Worm (Caenorhabditis elegans) whole organism, midembryonic: Measurements from ENCODE around the gene sqrd-1.

Experiments used
- flt-1 ChIP-seq: fragments of 200-800 bp; sonication (Bioruptor generic); IDR thresholded peaks from 2 replicates; pipeline ENCODE4 v1.3.6; 2022; ENCODE audit warnings: missing genetic modification characterization, missing compliant biosample characterization
- klf-2 ChIP-seq: fragments of 200-800 bp; sonication (Bioruptor generic); conservative IDR thresholded peaks from 2 replicates; pipeline ENCODE4 v1.3.6; 2022; ENCODE audit warnings: missing genetic modification reagents, missing genetic modification characterization, missing compliant biosample characterization
- med-1 ChIP-seq: sonication (generic microtip); optimal IDR thresholded peaks from 2 replicates; lab custom pipeline; 2017; ENCODE audit warnings: missing genetic modification characterization, mild to moderate bottlenecking, missing compliant biosample characterization, antibody characterized with exemption, missing genetic modification reagents; ENCODE audit not compliant: insufficient read depth
- ref-1 ChIP-seq: fragments of 200-800 bp; sonication (Bioruptor generic); conservative IDR thresholded peaks from 2 replicates; pipeline ENCODE4 v1.3.6; 2022; ENCODE audit warnings: missing genetic modification reagents, missing genetic modification characterization, missing compliant biosample characterization
- tab-1 ChIP-seq: fragments of 200-800 bp; sonication (Bioruptor generic); IDR thresholded peaks from 2 replicates; pipeline ENCODE4 v1.3.6; 2022; ENCODE audit warnings: missing genetic modification characterization, missing compliant biosample characterization
- ztf-23 ChIP-seq: fragments of 200-800 bp; sonication (Bioruptor generic); IDR thresholded peaks from 2 replicates; pipeline ENCODE4 v1.3.6; 2022; ENCODE audit warnings: missing genetic modification reagents, missing genetic modification characterization, missing compliant biosample characterization
- ztf-29 ChIP-seq: fragments of 200-800 bp; sonication (Bioruptor generic); IDR thresholded peaks from 2 replicates; pipeline ENCODE4 v1.3.6; 2022; ENCODE audit warnings: missing genetic modification reagents, missing genetic modification characterization, missing compliant biosample characterization

ce11 chrIV:14249447-14249846 lies 29.8 kb downstream of the sqrd-1 start:
- TF ChIP-seq ztf-29 (GFP tag; lab: Robert Waterston, UW) (no peak), flt-1 (GFP tag; lab: Robert Waterston, UW) (no peak), tab-1 (GFP tag; lab: Robert Waterston, UW) (no peak), ref-1 (GFP tag; lab: Robert Waterston, UW) (no peak), med-1 (no peak), ztf-23 (GFP tag; lab: Robert Waterston, UW) (no peak), klf-2 (GFP tag; lab: Robert Waterston, UW) (no peak)
